Worm (Caenorhabditis elegans) whole organism, early embryonic: Measurements from ENCODE around the gene lin-12.

Experiments used
- B0310.2 ChIP-seq: sonication (generic microtip); optimal IDR thresholded peaks from 2 replicates; lab custom pipeline; 2016; ENCODE audit warnings: mild to moderate bottlenecking, missing genetic modification characterization, missing compliant biosample characterization
- F13C5.2 ChIP-seq: sonication (generic microtip); optimal IDR thresholded peaks from 2 replicates; lab custom pipeline; 2017; ENCODE audit warnings: mild to moderate bottlenecking, missing genetic modification characterization, inconsistent platforms, missing compliant biosample characterization
- aly-1 ChIP-seq: sonication (generic microtip); optimal IDR thresholded peaks from 2 replicates; lab custom pipeline; 2016; ENCODE audit warnings: missing genetic modification characterization, missing compliant biosample characterization
- ama-1 ChIP-seq: fragments of 150-350 bp; optimal IDR thresholded peaks from 2 replicates; lab custom pipeline; 2014
- ceh-13 ChIP-seq: fragments of 200-800 bp; sonication (Bioruptor generic); optimal IDR thresholded peaks from 2 replicates; lab custom pipeline; 2018; ENCODE audit warnings: mild to moderate bottlenecking, missing genetic modification characterization, missing compliant biosample characterization
- ets-7 ChIP-seq: sonication (generic microtip); optimal IDR thresholded peaks from 2 replicates; lab custom pipeline; 2016; ENCODE audit warnings: missing genotype, missing genetic modification characterization, missing compliant biosample characterization
- flt-1 ChIP-seq: fragments of 200-800 bp; sonication (Bioruptor generic); IDR thresholded peaks from 2 replicates; pipeline ENCODE4 v1.3.6; 2022; ENCODE audit warnings: missing genetic modification characterization, missing compliant biosample characterization
- hmg-4 ChIP-seq: fragments of 200-800 bp; sonication (Bioruptor generic); optimal IDR thresholded peaks from 2 replicates; lab custom pipeline; 2018; ENCODE audit warnings: mild to moderate bottlenecking, missing genetic modification characterization, missing compliant biosample characterization
- pes-1 ChIP-seq: fragments of 200-800 bp; sonication (Bioruptor generic); IDR thresholded peaks from 2 replicates; pipeline ENCODE4 v1.3.6; 2022; ENCODE audit warnings: missing genetic modification reagents, missing genetic modification characterization, missing compliant biosample characterization
- scrt-1 ChIP-seq: fragments of 200-800 bp; sonication (Bioruptor generic); IDR thresholded peaks from 2 replicates; pipeline ENCODE4 v1.3.6; 2022; ENCODE audit warnings: missing genetic modification characterization, missing compliant biosample characterization
- tbx-37 ChIP-seq: fragments of 200-800 bp; sonication (Bioruptor generic); conservative IDR thresholded peaks from 2 replicates; pipeline ENCODE4 v1.3.6; 2022; ENCODE audit warnings: missing genetic modification reagents, missing genetic modification characterization, missing compliant biosample characterization

ce11 chrIII:9058959-9059534 lies 12.2 kb downstream of the lin-12 start, which contains the start of gene gst-1:
- TF ChIP-seq ets-7 (no peak), ama-1 (lab: Kevin White, UChicago) (no peak), B0310.2 (no peak), ceh-13 (no peak), pes-1 (GFP tag; lab: Robert Waterston, UW) (no peak), flt-1 (GFP tag; lab: Robert Waterston, UW) (no peak), F13C5.2 (tag; lab: Kevin White, UChicago) (no peak), tbx-37 (GFP tag; lab: Robert Waterston, UW) (no peak), hmg-4 (GFP tag; lab: Kevin White, UChicago) (no peak), scrt-1 (no peak), aly-1 (tag; lab: Kevin White, UChicago) (no peak)
